Fruit fly (Drosophila melanogaster) whole organism, embryonic: Measurements from ENCODE around the gene CG43760.

Experiments
- Atf6 ChIP-seq: fragments of 200-800 bp; sonication (Bioruptor generic); IDR thresholded peaks from 2 replicates; pipeline ENCODE4 v1.3.6; 2022; ENCODE audit warnings: missing biosample characterization, missing genetic modification characterization
- BtbVII ChIP-seq: fragments of 200-800 bp; sonication (Bioruptor generic); optimal IDR thresholded peaks from 3 replicates; lab custom pipeline; 2017; ENCODE audit warnings: missing biosample characterization, mild to moderate bottlenecking, missing genetic modification characterization
- C15 ChIP-seq: fragments of 200-800 bp; sonication (Bioruptor generic); IDR thresholded peaks from 3 replicates; pipeline ENCODE4 v1.3.6; 2022; ENCODE audit warnings: missing biosample characterization, missing genetic modification characterization
- CG17568 ChIP-seq: fragments of 200-800 bp; sonication (Bioruptor generic); optimal IDR thresholded peaks from 2 replicates; lab custom pipeline; 2018; ENCODE audit warnings: missing biosample characterization, mild to moderate bottlenecking, missing genetic modification characterization, moderate library complexity
- CG7928 ChIP-seq: fragments of 200-800 bp; sonication (Bioruptor generic); optimal IDR thresholded peaks from 2 replicates; lab custom pipeline; 2017; ENCODE audit warnings: missing biosample characterization, mild to moderate bottlenecking, missing genetic modification characterization
- CG8281 ChIP-seq: fragments of 200-800 bp; sonication (Bioruptor generic); optimal IDR thresholded peaks from 2 replicates; lab custom pipeline; 2018; ENCODE audit warnings: missing biosample characterization, mild to moderate bottlenecking, missing genetic modification characterization, moderate library complexity
- Dad ChIP-seq: fragments of 200-800 bp; sonication (Bioruptor generic); optimal IDR thresholded peaks from 3 replicates; lab custom pipeline; 2016; ENCODE audit warnings: missing biosample characterization, missing genetic modification characterization
- Hr78 ChIP-seq, 2 experiments: fragments of 200-800 bp in 1 of 2; fragments of >200 bp in 1 of 2; sonication (Bioruptor generic) in 1 of 2; optimal IDR thresholded peaks; 2 replicates each; lab custom pipeline; 2017 to 2019; ENCODE audit warnings: missing biosample characterization in 2 of 2, missing genetic modification characterization in 2 of 2, mild to moderate bottlenecking in 1 of 2, moderate library complexity in 1 of 2
- Jarid2 ChIP-seq: fragments of 200-800 bp; sonication (Bioruptor generic); optimal IDR thresholded peaks from 3 replicates; lab custom pipeline; 2017; ENCODE audit warnings: mild to moderate bottlenecking, missing biosample characterization, missing genetic modification reagents, missing genetic modification characterization
- Myb ChIP-seq: fragments of 200-800 bp; sonication (Bioruptor generic); optimal IDR thresholded peaks from 2 replicates; lab custom pipeline; 2016; ENCODE audit warnings: missing biosample characterization, missing genetic modification characterization
- bowl ChIP-seq: fragments of 200-800 bp; sonication (Bioruptor generic); IDR thresholded peaks from 2 replicates; pipeline ENCODE4 v1.3.6; 2022; ENCODE audit warnings: missing biosample characterization, missing genetic modification characterization
- chn ChIP-seq: fragments of 200-800 bp; sonication (Bioruptor generic); optimal IDR thresholded peaks from 2 replicates; lab custom pipeline; 2016; ENCODE audit warnings: missing biosample characterization, missing genetic modification characterization
- da ChIP-seq: fragments of 200-800 bp; sonication (Bioruptor generic); optimal IDR thresholded peaks from 2 replicates; lab custom pipeline; 2016; ENCODE audit warnings: missing biosample characterization, missing genetic modification characterization
- sens ChIP-seq: fragments of 200-800 bp; sonication (Bioruptor generic); peaks from one replicate; lab custom pipeline; 2016; ENCODE audit warnings: missing biosample characterization, missing genetic modification characterization

DNA sequence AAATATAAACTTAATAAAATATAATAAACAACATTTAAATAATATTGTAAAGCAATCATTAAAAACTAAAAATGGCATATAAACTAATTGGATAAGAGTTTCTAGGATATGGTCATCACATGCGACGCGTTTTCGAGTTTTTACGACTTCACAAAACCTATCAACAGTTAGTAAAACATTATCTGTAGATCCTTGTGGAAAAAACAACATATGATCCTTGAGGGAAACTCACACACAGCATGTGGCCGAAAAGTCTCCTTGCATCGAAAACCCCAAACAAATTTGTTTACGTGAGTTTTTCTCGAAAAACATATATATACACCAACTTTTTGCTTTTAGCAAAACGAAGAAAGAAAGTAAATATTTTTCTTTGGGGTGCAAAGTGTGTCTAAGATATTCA lies 35.7 kb downstream of the CG43760 start:
- no peak for TF ChIP-seq CG8281 (tag; lab: Kevin White, UChicago)
- no peak for TF ChIP-seq Hr78 (GFP tag; optimal IDR thresholded peaks at IDR 0.05; lab: Kevin White, UChicago)
- TF ChIP-seq BtbVII (GFP tag; lab: Kevin White, UChicago), result no peak
- no peak for TF ChIP-seq C15 (GFP tag; lab: Robert Waterston, UW)
- no peak for TF ChIP-seq CG7928
- no peak for TF ChIP-seq Dad
- TF ChIP-seq da (GFP tag; lab: Kevin White, UChicago), result no peak
- no peak for TF ChIP-seq Myb
- TF ChIP-seq sens (GFP tag; lab: Kevin White, UChicago), result no peak
- TF ChIP-seq Jarid2 (GFP tag; lab: Kevin White, UChicago), result no peak
- TF ChIP-seq Atf6 (GFP tag; lab: Robert Waterston, UW), result no peak
- no peak for TF ChIP-seq bowl
- TF ChIP-seq CG17568 (GFP tag; lab: Kevin White, UChicago), result no peak
- no peak for TF ChIP-seq chn (GFP tag; lab: Kevin White, UChicago)
